Worm (Caenorhabditis elegans) whole organism, L4 larva: ENCODE results near the gene coel-1.

Experiments
- D1046.2 ChIP-seq: fragments of 200-800 bp; sonication (Bioruptor generic); IDR thresholded peaks from 2 replicates; pipeline ENCODE4 v1.3.6; 2022; ENCODE audit warnings: missing genetic modification characterization, missing compliant biosample characterization
- F10B5.3 ChIP-seq: sonication (generic microtip); optimal IDR thresholded peaks from 2 replicates; lab custom pipeline; 2016; ENCODE audit warnings: mild to moderate bottlenecking, missing genetic modification characterization, missing compliant biosample characterization
- T20F7.1 ChIP-seq: fragments of 200-800 bp; sonication (Bioruptor generic); optimal IDR thresholded peaks from 2 replicates; lab custom pipeline; 2018; ENCODE audit warnings: mild to moderate bottlenecking, missing genetic modification characterization, missing compliant biosample characterization
- T26A8.4 ChIP-seq: fragments of 200-800 bp; sonication (Bioruptor generic); IDR thresholded peaks from 2 replicates; pipeline ENCODE4 v1.3.6; 2022; ENCODE audit warnings: missing genetic modification characterization, missing compliant biosample characterization
- Y5F2A.4 ChIP-seq: fragments of 200-800 bp; sonication (Bioruptor generic); optimal IDR thresholded peaks from 2 replicates; lab custom pipeline; 2018; ENCODE audit warnings: mild to moderate bottlenecking, missing genetic modification characterization, missing compliant biosample characterization
- Y75B8A.6 ChIP-seq: fragments of 200-800 bp; sonication (Bioruptor generic); IDR thresholded peaks from 2 replicates; pipeline ENCODE4 v1.3.6; 2022; ENCODE audit warnings: missing genetic modification reagents, missing genetic modification characterization, missing compliant biosample characterization
- ZK546.5 ChIP-seq, 2 experiments: sonication (generic microtip); optimal IDR thresholded peaks; 2 replicates each; lab custom pipeline; 2017; ENCODE audit warnings: missing biosample characterization in 2 of 2, missing genetic modification characterization in 2 of 2
- aha-1 ChIP-seq: fragments of 150-350 bp; peaks from one replicate; lab custom pipeline; 2014; ENCODE audit warnings: missing biosample characterization, missing genetic modification characterization
- ama-1 ChIP-seq: fragments of 150-350 bp; optimal IDR thresholded peaks from 2 replicates; lab custom pipeline; 2014; ENCODE audit warnings: inconsistent platforms, mixed read lengths
- ceh-62 ChIP-seq: sonication (generic microtip); optimal IDR thresholded peaks from 2 replicates; lab custom pipeline; 2017; ENCODE audit warnings: missing biosample characterization, missing genetic modification characterization
- ceh-82 ChIP-seq: sonication (generic microtip); optimal IDR thresholded peaks from 2 replicates; lab custom pipeline; 2017; ENCODE audit warnings: missing biosample characterization, missing genetic modification characterization
- ces-1 ChIP-seq: fragments of 150-350 bp; sonication (generic microtip); optimal IDR thresholded peaks from 4 replicates; lab custom pipeline; 2014; ENCODE audit warnings: missing biosample characterization, missing genetic modification reagents, missing genetic modification characterization
- ctbp-1 ChIP-seq: fragments of 200-800 bp; sonication (Bioruptor generic); IDR thresholded peaks from 2 replicates; pipeline ENCODE4 v1.3.6; 2022; ENCODE audit warnings: missing genetic modification reagents, missing genetic modification characterization, missing compliant biosample characterization
- daf-19 ChIP-seq: fragments of 200-800 bp; sonication (Bioruptor generic); conservative IDR thresholded peaks from 2 replicates; pipeline ENCODE4 v1.3.6; 2022; ENCODE audit warnings: missing genetic modification characterization, missing compliant biosample characterization
- dmd-6 ChIP-seq: fragments of 200-800 bp; sonication (Bioruptor generic); IDR thresholded peaks from 2 replicates; pipeline ENCODE4 v1.3.6; 2022; ENCODE audit warnings: missing genetic modification reagents, missing genetic modification characterization, missing compliant biosample characterization
- dpl-1 ChIP-seq: fragments of 150-350 bp; optimal IDR thresholded peaks from 2 replicates; lab custom pipeline; 2014; ENCODE audit warnings: missing biosample characterization, missing genetic modification reagents, missing genetic modification characterization
- duxl-1 ChIP-seq: sonication (generic microtip); optimal IDR thresholded peaks from 2 replicates; lab custom pipeline; 2016; ENCODE audit warnings: mild to moderate bottlenecking, missing genetic modification characterization, moderate library complexity, missing compliant biosample characterization; ENCODE audit not compliant: poor library complexity
- egl-43 ChIP-seq: fragments of 200-800 bp; sonication (Bioruptor generic); IDR thresholded peaks from 2 replicates; pipeline ENCODE4 v1.3.6; 2022; ENCODE audit warnings: missing genetic modification reagents, missing genetic modification characterization, missing compliant biosample characterization
- fkh-10 ChIP-seq: fragments of 150-350 bp; optimal IDR thresholded peaks from 2 replicates; lab custom pipeline; 2014; ENCODE audit warnings: missing biosample characterization, missing genetic modification reagents, missing genetic modification characterization
- gei-8 ChIP-seq: fragments of 200-800 bp; sonication (Bioruptor generic); optimal IDR thresholded peaks from 2 replicates; lab custom pipeline; 2018; ENCODE audit warnings: mild to moderate bottlenecking, missing genetic modification characterization, missing compliant biosample characterization
- hlh-11 ChIP-seq: fragments of 200-800 bp; sonication (Bioruptor generic); optimal IDR thresholded peaks from 2 replicates; lab custom pipeline; 2018; ENCODE audit warnings: mild to moderate bottlenecking, missing genetic modification characterization, missing compliant biosample characterization
- hlh-30 ChIP-seq: sonication (generic microtip); optimal IDR thresholded peaks from 2 replicates; lab custom pipeline; 2017; ENCODE audit warnings: antibody characterized with exemption, mild to moderate bottlenecking, missing genetic modification characterization, missing compliant biosample characterization; ENCODE audit not compliant: insufficient read depth
- jun-1 ChIP-seq: fragments of 150-350 bp; optimal IDR thresholded peaks from 2 replicates; lab custom pipeline; 2014; ENCODE audit warnings: missing biosample characterization, missing genetic modification reagents, missing genetic modification characterization
- lin-29 ChIP-seq: fragments of 200-800 bp; sonication (Bioruptor generic); IDR thresholded peaks from 2 replicates; pipeline ENCODE4 v1.3.6; 2022; ENCODE audit warnings: missing genetic modification reagents, missing genetic modification characterization, missing compliant biosample characterization
- lin-39 ChIP-seq: fragments of 150-350 bp; optimal IDR thresholded peaks from 2 replicates; lab custom pipeline; 2014; ENCODE audit warnings: missing biosample characterization, missing genetic modification reagents, missing genetic modification characterization
- lir-3 ChIP-seq: sonication (generic microtip); optimal IDR thresholded peaks from 2 replicates; lab custom pipeline; 2016; ENCODE audit warnings: mild to moderate bottlenecking, missing genetic modification characterization, missing compliant biosample characterization
- lsy-2 ChIP-seq, 2 experiments: fragments of 150-350 bp in 1 of 2; sonication (generic microtip) in 1 of 2; optimal IDR thresholded peaks; 2 replicates each; lab custom pipeline; 2014 to 2017; ENCODE audit warnings: missing biosample characterization in 2 of 2, missing genetic modification characterization in 2 of 2
- madf-5 ChIP-seq, 2 experiments: fragments of 200-800 bp; sonication (Bioruptor generic); IDR thresholded peaks; 2 replicates each; pipeline ENCODE4 v1.3.6; 2022; ENCODE audit warnings: missing compliant biosample characterization in 2 of 2, missing genetic modification characterization in 2 of 2
- mdl-1 ChIP-seq, 2 experiments: fragments of 150-350 bp in 1 of 2; sonication (generic microtip) in 1 of 2; optimal IDR thresholded peaks; 2 replicates each; lab custom pipeline; 2014 to 2017; ENCODE audit warnings: missing biosample characterization in 2 of 2, missing genetic modification characterization in 2 of 2
- mep-1 ChIP-seq: fragments of 150-350 bp; sonication (generic microtip); optimal IDR thresholded peaks from 3 replicates; lab custom pipeline; 2014; ENCODE audit warnings: missing biosample characterization, missing genetic modification characterization
- mxl-2 ChIP-seq: fragments of 200-800 bp; sonication (Bioruptor generic); conservative IDR thresholded peaks from 2 replicates; pipeline ENCODE4 v1.3.6; 2022; ENCODE audit warnings: missing genetic modification reagents, missing genetic modification characterization, missing compliant biosample characterization
- mxl-3 ChIP-seq: fragments of 200-800 bp; sonication (Bioruptor generic); optimal IDR thresholded peaks from 2 replicates; lab custom pipeline; 2018; ENCODE audit warnings: mild to moderate bottlenecking, missing genetic modification characterization, missing compliant biosample characterization
- nhr-11 ChIP-seq: fragments of 150-350 bp; optimal IDR thresholded peaks from 2 replicates; lab custom pipeline; 2014; ENCODE audit warnings: missing biosample characterization, missing genetic modification characterization
- nhr-28 ChIP-seq: fragments of 150-350 bp; optimal IDR thresholded peaks from 2 replicates; lab custom pipeline; 2014; ENCODE audit warnings: missing biosample characterization, missing genetic modification characterization
- nhr-41 ChIP-seq: fragments of 200-800 bp; sonication (Bioruptor generic); IDR thresholded peaks from 2 replicates; pipeline ENCODE4 v1.3.6; 2022; ENCODE audit warnings: missing genetic modification reagents, missing genetic modification characterization, missing compliant biosample characterization
- nhr-42 ChIP-seq: fragments of 200-800 bp; sonication (Bioruptor generic); IDR thresholded peaks from 2 replicates; pipeline ENCODE4 v1.3.6; 2022; ENCODE audit warnings: missing genetic modification characterization, missing compliant biosample characterization
- nhr-48 ChIP-seq: sonication (generic microtip); optimal IDR thresholded peaks from 2 replicates; lab custom pipeline; 2016; ENCODE audit warnings: mild to moderate bottlenecking, missing genetic modification characterization, missing compliant biosample characterization
- nhr-6 ChIP-seq: fragments of 150-350 bp; optimal IDR thresholded peaks from 2 replicates; lab custom pipeline; 2014; ENCODE audit warnings: missing biosample characterization, missing genetic modification characterization
- php-3 ChIP-seq: fragments of 200-800 bp; sonication (Bioruptor generic); IDR thresholded peaks from 2 replicates; pipeline ENCODE4 v1.3.6; 2022; ENCODE audit warnings: missing genetic modification reagents, missing genetic modification characterization, missing compliant biosample characterization
- rbr-2 ChIP-seq: sonication (generic microtip); optimal IDR thresholded peaks from 2 replicates; lab custom pipeline; 2016; ENCODE audit warnings: missing genotype, missing genetic modification characterization, missing compliant biosample characterization
- saeg-2 ChIP-seq: fragments of 200-800 bp; sonication (Bioruptor generic); IDR thresholded peaks from 2 replicates; pipeline ENCODE4 v1.3.6; 2022; ENCODE audit warnings: missing genetic modification reagents, missing genetic modification characterization, missing compliant biosample characterization
- snpc-1.2 ChIP-seq: fragments of 200-800 bp; sonication (Bioruptor generic); IDR thresholded peaks from 2 replicates; pipeline ENCODE4 v1.3.6; 2022; ENCODE audit warnings: missing genetic modification reagents, missing genetic modification characterization, missing compliant biosample characterization
- spr-1 ChIP-seq: sonication (generic microtip); optimal IDR thresholded peaks from 2 replicates; lab custom pipeline; 2016; ENCODE audit warnings: mild to moderate bottlenecking, missing genetic modification characterization, missing compliant biosample characterization
- tag-97 ChIP-seq: fragments of 200-800 bp; sonication (Bioruptor generic); IDR thresholded peaks from 2 replicates; pipeline ENCODE4 v1.3.6; 2022; ENCODE audit warnings: missing genetic modification characterization, missing compliant biosample characterization
- unc-62 ChIP-seq, 3 experiments: fragments of 150-350 bp in 1 of 3; sonication (generic microtip); optimal IDR thresholded peaks in 2 of 3; peaks in 1 of 3; 1 replicate in 1 of 3; 2 replicates in 2 of 3; lab custom pipeline; 2014 to 2017; ENCODE audit warnings: missing biosample characterization in 3 of 3, missing genetic modification characterization in 3 of 3, missing genetic modification reagents in 3 of 3, missing genotype in 1 of 3
- zfp-3 ChIP-seq: fragments of 200-800 bp; sonication (Bioruptor generic); conservative IDR thresholded peaks from 2 replicates; pipeline ENCODE4 v1.3.6; 2022; ENCODE audit warnings: missing genetic modification reagents, missing genetic modification characterization, missing compliant biosample characterization

Gene coel-1

ce11 chrX:4285669-4286174 lies 20.3 kb downstream of the coel-1 start, which contains the start of gene cka-2:
Gene cka-2 (plus strand): TSS chrX:4286124.
- TF ChIP-seq zfp-3 (GFP tag; lab: Robert Waterston, UW) = no peak
- no peak for TF ChIP-seq ceh-82 (tag; lab: Kevin White, UChicago)
- TF ChIP-seq nhr-41 (GFP tag; lab: Robert Waterston, UW) = no peak
- peak; percentile 14 for TF ChIP-seq hlh-30 (tag; lab: Kevin White, UChicago)
- TF ChIP-seq snpc-1.2 (GFP tag; lab: Robert Waterston, UW) = no peak
- TF ChIP-seq ctbp-1 (GFP tag; lab: Robert Waterston, UW) = 0 out of 2 replicates have a peak, but pooled peaks have one; percentile 46
- no peak for TF ChIP-seq ama-1 (lab: Kevin White, UChicago)
- TF ChIP-seq php-3 (GFP tag; lab: Robert Waterston, UW) = no peak
- TF ChIP-seq dpl-1 (GFP tag; lab: Kevin White, UChicago) = no peak
- TF ChIP-seq lsy-2 (tag; optimal IDR thresholded peaks at IDR 0.05; lab: Kevin White, UChicago) = peak in 1 of 2 experiments; percentile 19
- peak; percentile 83 for TF ChIP-seq fkh-10 (GFP tag; lab: Kevin White, UChicago)
- TF ChIP-seq ZK546.5 (tag; optimal IDR thresholded peaks at IDR 0.05; lab: Kevin White, UChicago) = no peak
- TF ChIP-seq egl-43 (GFP tag; lab: Robert Waterston, UW) = no peak
- no peak for TF ChIP-seq ceh-62 (tag; lab: Kevin White, UChicago)
- no peak for TF ChIP-seq mep-1 (tag; lab: Kevin White, UChicago)
- TF ChIP-seq rbr-2 = no peak
- no peak for TF ChIP-seq hlh-11
- TF ChIP-seq jun-1 (tag; lab: Kevin White, UChicago) = no peak
- TF ChIP-seq F10B5.3 = no peak
- TF ChIP-seq ces-1 (GFP tag; lab: Kevin White, UChicago) = peak; percentile 67

DNA sequence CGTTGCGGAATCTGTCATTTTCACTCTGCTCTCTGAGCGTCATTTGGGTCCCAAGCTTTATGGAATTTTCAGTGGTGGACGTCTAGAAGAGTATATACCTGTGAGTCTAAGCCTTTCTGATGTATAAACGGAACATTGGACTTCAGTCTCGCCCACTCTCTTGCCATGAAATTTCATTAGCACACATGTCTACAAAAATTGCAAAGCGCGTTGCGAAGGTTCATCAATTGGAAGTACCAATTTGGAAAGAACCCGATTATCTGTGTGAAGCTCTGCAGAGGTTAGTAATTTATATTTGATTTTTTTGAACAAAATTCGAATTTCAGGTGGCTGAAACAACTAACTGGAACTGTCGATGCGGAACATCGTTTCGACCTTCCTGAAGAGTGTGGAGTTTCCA lies 24.3 kb downstream of the coel-1 start:
- TF ChIP-seq Y5F2A.4 (GFP tag; lab: Kevin White, UChicago) (no peak), tag-97 (GFP tag; lab: Robert Waterston, UW) (no peak), unc-62 (GFP tag; optimal IDR thresholded peaks at IDR 0.05 in 1 of 2; lab: Kevin White, UChicago) (peak in 1 of 2 experiments; percentile 57), unc-62 (tag; optimal IDR thresholded peaks at IDR 0.05; lab: Kevin White, UChicago) (no peak), aha-1 (tag; lab: Kevin White, UChicago) (peak; percentile 74)

ce11 chrX:4294957-4295356 lies 29.5 kb downstream of the coel-1 start:
- TF ChIP-seq fkh-10 (GFP tag; lab: Kevin White, UChicago) (peak; percentile 27), lin-29 (GFP tag; lab: Robert Waterston, UW) (no peak), ceh-82 (tag; lab: Kevin White, UChicago) (no peak), mdl-1 (tag; optimal IDR thresholded peaks at IDR 0.05; lab: Kevin White, UChicago) (no peak), ceh-62 (tag; lab: Kevin White, UChicago) (no peak), mep-1 (tag; lab: Kevin White, UChicago) (peak; percentile 32), hlh-11 (peak; percentile 41), dpl-1 (GFP tag; lab: Kevin White, UChicago) (no peak), aha-1 (tag; lab: Kevin White, UChicago) (no peak), T26A8.4 (GFP tag; lab: Robert Waterston, UW) (no peak), nhr-6 (tag; lab: Kevin White, UChicago) (no peak), dmd-6 (GFP tag; lab: Robert Waterston, UW) (peak; percentile 9; the same call in 1 of the 2 replicates), saeg-2 (GFP tag; lab: Robert Waterston, UW) (no peak), mxl-2 (GFP tag; lab: Robert Waterston, UW) (no peak), mxl-3 (GFP tag; lab: Kevin White, UChicago) (no peak), D1046.2 (GFP tag; lab: Robert Waterston, UW) (no peak), nhr-11 (tag; lab: Kevin White, UChicago) (no peak), nhr-48 (no peak), spr-1 (tag; lab: Kevin White, UChicago) (no peak), duxl-1 (no peak), lin-39 (tag; lab: Kevin White, UChicago) (no peak), nhr-42 (GFP tag; lab: Robert Waterston, UW) (no peak), hlh-30 (tag; lab: Kevin White, UChicago) (no peak), daf-19 (GFP tag; lab: Robert Waterston, UW) (no peak), gei-8 (GFP tag; lab: Kevin White, UChicago) (no peak), lir-3 (no peak), jun-1 (tag; lab: Kevin White, UChicago) (no peak), T20F7.1 (GFP tag; lab: Kevin White, UChicago) (no peak), zfp-3 (GFP tag; lab: Robert Waterston, UW) (no peak), madf-5 (GFP tag; IDR thresholded peaks at IDR 0.05; lab: Robert Waterston, UW) (no peak), Y75B8A.6 (GFP tag; lab: Robert Waterston, UW) (no peak), nhr-28 (tag; lab: Kevin White, UChicago) (peak; percentile 28)
